Worm (Caenorhabditis elegans): ENCODE measurements around the gene bath-39.

DNA sequence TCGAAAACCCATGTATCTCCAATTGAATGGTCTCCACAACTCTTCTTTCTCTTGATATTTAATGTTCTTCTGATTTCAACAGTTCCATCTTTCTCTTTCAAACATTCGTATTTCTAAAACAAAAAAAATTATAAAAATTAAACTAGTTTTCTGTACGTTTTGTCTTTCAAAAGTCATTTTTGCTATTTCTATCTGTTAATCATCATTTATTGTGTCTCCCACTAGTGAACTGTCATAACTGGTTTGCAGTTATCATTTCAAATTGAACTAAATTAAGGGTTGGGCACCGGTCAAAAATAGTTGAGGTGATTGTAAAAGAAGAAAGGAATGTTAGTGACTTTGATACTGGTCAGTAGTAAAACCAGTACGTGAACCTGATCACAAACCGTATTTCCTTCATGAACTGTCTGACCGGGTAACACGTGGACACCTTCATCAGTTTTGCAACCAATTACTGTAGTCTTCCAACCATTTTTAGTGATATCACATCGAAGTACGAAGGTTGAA, 29.1 kb downstream of the bath-39 start:
- TF ChIP-seq nhr-237 (tag; optimal IDR thresholded peaks at IDR 0.05) (no peak), blmp-1 (tag; optimal IDR thresholded peaks at IDR 0.05) (no peak), elt-3 (tag; optimal IDR thresholded peaks at IDR 0.05) (no peak), M03D4.4 (tag; optimal IDR thresholded peaks at IDR 0.05) (no peak), nhr-76 (tag; optimal IDR thresholded peaks at IDR 0.05) (no peak), mls-2 (tag; optimal IDR thresholded peaks at IDR 0.05) (no peak), unc-62 (GFP tag; optimal IDR thresholded peaks at IDR 0.05) (no peak), ces-1 (GFP tag; optimal IDR thresholded peaks at IDR 0.05) (no peak), unc-39 (tag; optimal IDR thresholded peaks at IDR 0.05) (no peak), ham-2 (GFP tag; optimal IDR thresholded peaks at IDR 0.05) (no peak), ztf-11 (tag; optimal IDR thresholded peaks at IDR 0.05) (no peak), nhr-28 (tag; optimal IDR thresholded peaks at IDR 0.05) (no peak), zip-8 (tag; optimal IDR thresholded peaks at IDR 0.05) (no peak)
